Worm (Caenorhabditis elegans) whole organism, mixed stage, embryonic: ENCODE data around the gene F17C11.12.

Experiments used
- bed-3 ChIP-seq: fragments of 200-800 bp; sonication (Bioruptor generic); optimal IDR thresholded peaks from 3 replicates; lab custom pipeline; 2018; ENCODE audit warnings: mild to moderate bottlenecking, missing genetic modification characterization, moderate library complexity, missing compliant biosample characterization
- ceh-83 ChIP-seq: fragments of 200-800 bp; sonication (Bioruptor generic); optimal IDR thresholded peaks from 2 replicates; lab custom pipeline; 2018; ENCODE audit warnings: mild to moderate bottlenecking, missing genetic modification characterization, missing compliant biosample characterization
- ces-1 ChIP-seq: fragments of 150-350 bp; optimal IDR thresholded peaks from 2 replicates; lab custom pipeline; 2014; ENCODE audit warnings: missing biosample characterization, missing genetic modification reagents, missing genetic modification characterization
- elt-1 ChIP-seq: sonication (generic microtip); optimal IDR thresholded peaks from 2 replicates; lab custom pipeline; 2017; ENCODE audit warnings: missing genetic modification characterization, mild to moderate bottlenecking, missing compliant biosample characterization, antibody characterized with exemption, moderate library complexity, borderline replicate concordance; ENCODE audit not compliant: insufficient read depth
- flh-1 ChIP-seq: fragments of 200-800 bp; sonication (Bioruptor generic); optimal IDR thresholded peaks from 2 replicates; lab custom pipeline; 2018; ENCODE audit warnings: mild to moderate bottlenecking, missing genetic modification characterization, moderate library complexity, missing compliant biosample characterization
- mab-5 ChIP-seq: fragments of 150-350 bp; optimal IDR thresholded peaks from 2 replicates; lab custom pipeline; 2014; ENCODE audit warnings: missing biosample characterization, missing genetic modification characterization
- mep-1 ChIP-seq: fragments of 150-350 bp; optimal IDR thresholded peaks from 2 replicates; lab custom pipeline; 2017; ENCODE audit warnings: missing biosample characterization, missing genetic modification reagents, missing genetic modification characterization, inconsistent platforms
- nhr-12 ChIP-seq: fragments of 150-350 bp; optimal IDR thresholded peaks from 2 replicates; lab custom pipeline; 2014; ENCODE audit warnings: missing biosample characterization, missing genetic modification characterization
- nhr-2 ChIP-seq: fragments of 150-350 bp; optimal IDR thresholded peaks from 2 replicates; lab custom pipeline; 2014; ENCODE audit warnings: missing biosample characterization, missing genetic modification characterization
- nhr-237 ChIP-seq: fragments of 150-350 bp; optimal IDR thresholded peaks from 2 replicates; lab custom pipeline; 2014; ENCODE audit warnings: missing biosample characterization, missing genetic modification characterization
- nhr-76 ChIP-seq: sonication (generic microtip); optimal IDR thresholded peaks from 2 replicates; lab custom pipeline; 2017; ENCODE audit warnings: missing biosample characterization, missing genetic modification characterization
- sem-2 ChIP-seq: fragments of 200-800 bp; sonication (Bioruptor generic); optimal IDR thresholded peaks from 2 replicates; lab custom pipeline; 2018; ENCODE audit warnings: mild to moderate bottlenecking, missing genetic modification characterization, missing compliant biosample characterization
- unc-62 ChIP-seq: fragments of 150-350 bp; optimal IDR thresholded peaks from 2 replicates; lab custom pipeline; 2014; ENCODE audit warnings: missing biosample characterization, missing genetic modification reagents, missing genetic modification characterization
- ztf-11 ChIP-seq: fragments of 150-350 bp; optimal IDR thresholded peaks from 2 replicates; lab custom pipeline; 2014; ENCODE audit warnings: missing biosample characterization, missing genetic modification characterization

DNA sequence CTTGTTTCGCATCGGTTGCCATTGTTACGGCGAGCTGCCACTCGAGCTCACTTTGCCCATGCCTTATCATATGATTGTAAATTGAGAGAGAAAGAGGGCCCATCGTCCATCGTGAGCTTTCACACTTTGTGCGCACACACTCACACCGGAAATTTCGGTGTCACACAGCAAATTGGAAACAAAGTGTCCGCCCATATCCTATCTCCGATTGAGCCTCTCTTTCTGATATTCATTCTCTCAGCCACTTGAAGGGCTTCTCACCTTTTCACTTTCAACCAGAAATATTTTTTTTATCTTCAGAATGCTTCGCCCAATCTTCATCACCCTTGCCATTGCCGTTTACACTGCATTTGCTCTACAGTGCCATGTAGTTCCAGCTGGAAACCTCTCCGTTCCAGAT lies 7.2 kb downstream of the F17C11.12 start, which contains the start of gene F58B4.3:
- no peak for TF ChIP-seq mep-1 (tag; lab: Kevin White, UChicago)
- TF ChIP-seq nhr-76 (tag; lab: Kevin White, UChicago): no peak
- no peak for TF ChIP-seq mab-5 (tag; lab: Kevin White, UChicago)
- TF ChIP-seq elt-1 (tag; lab: Kevin White, UChicago): no peak
- TF ChIP-seq ceh-83 (GFP tag; lab: Kevin White, UChicago): no peak
- TF ChIP-seq nhr-237: no peak
- TF ChIP-seq ztf-11 (tag; lab: Kevin White, UChicago): no peak
- TF ChIP-seq nhr-2: no peak
- no peak for TF ChIP-seq unc-62 (GFP tag; lab: Kevin White, UChicago)
- TF ChIP-seq nhr-12 (tag; lab: Kevin White, UChicago): no peak
- TF ChIP-seq bed-3: no peak
- TF ChIP-seq sem-2: no peak
- TF ChIP-seq ces-1: no peak
- TF ChIP-seq flh-1 (GFP tag; lab: Kevin White, UChicago): no peak
